Worm (Caenorhabditis elegans) whole organism, L2 larva: Measurements from ENCODE around the gene R151.1.
A peak's percentile ranks its signal among the peaks of the same experiment; 100 is the strongest.

Source experiments
- C34F6.9 ChIP-seq: fragments of 150-350 bp; optimal IDR thresholded peaks from 2 replicates; lab custom pipeline; 2014; ENCODE audit warnings: missing biosample characterization, missing genetic modification characterization
- F13H6.1 ChIP-seq: sonication (generic microtip); optimal IDR thresholded peaks from 2 replicates; lab custom pipeline; 2016; ENCODE audit warnings: missing genetic modification characterization, missing compliant biosample characterization
- R02D3.7 ChIP-seq: fragments of 150-350 bp; optimal IDR thresholded peaks from 2 replicates; lab custom pipeline; 2014; ENCODE audit warnings: missing biosample characterization, missing genetic modification characterization
- Y55F3AM.14 ChIP-seq: fragments of 200-800 bp; sonication (Bioruptor generic); optimal IDR thresholded peaks from 2 replicates; lab custom pipeline; 2018; ENCODE audit warnings: mild to moderate bottlenecking, missing genetic modification characterization, missing compliant biosample characterization
- ZK546.5 ChIP-seq: sonication (generic microtip); optimal IDR thresholded peaks from 2 replicates; lab custom pipeline; 2017; ENCODE audit warnings: missing biosample characterization, missing genetic modification characterization
- ama-1 ChIP-seq: fragments of 150-350 bp; optimal IDR thresholded peaks from 2 replicates; lab custom pipeline; 2018; ENCODE audit warnings: inconsistent platforms
- crh-2 ChIP-seq: sonication (generic microtip); optimal IDR thresholded peaks from 2 replicates; lab custom pipeline; 2017; ENCODE audit warnings: missing biosample characterization, missing genetic modification characterization
- fos-1 ChIP-seq: fragments of 150-350 bp; optimal IDR thresholded peaks from 2 replicates; lab custom pipeline; 2014; ENCODE audit warnings: missing biosample characterization, missing genetic modification characterization
- gmeb-1 ChIP-seq: fragments of 150-350 bp; optimal IDR thresholded peaks from 2 replicates; lab custom pipeline; 2014; ENCODE audit warnings: missing biosample characterization, missing genetic modification characterization
- lin-13 ChIP-seq: fragments of 150-350 bp; optimal IDR thresholded peaks from 2 replicates; lab custom pipeline; 2014; ENCODE audit warnings: missing biosample characterization, missing genetic modification reagents, missing genetic modification characterization
- lin-39 ChIP-seq: fragments of 150-350 bp; optimal IDR thresholded peaks from 2 replicates; lab custom pipeline; 2014; ENCODE audit warnings: missing biosample characterization, missing genetic modification reagents, missing genetic modification characterization
- lsy-2 ChIP-seq, 2 experiments: fragments of 150-350 bp in 1 of 2; sonication (generic microtip) in 1 of 2; optimal IDR thresholded peaks; 2 replicates each; lab custom pipeline; 2014 to 2017; ENCODE audit warnings: missing biosample characterization in 2 of 2, missing genetic modification characterization in 2 of 2
- mab-5 ChIP-seq: fragments of 150-350 bp; optimal IDR thresholded peaks from 2 replicates; lab custom pipeline; 2014; ENCODE audit warnings: missing biosample characterization, missing genetic modification characterization
- mbf-1 ChIP-seq: sonication (generic microtip); optimal IDR thresholded peaks from 2 replicates; lab custom pipeline; 2017; ENCODE audit warnings: missing biosample characterization, missing genetic modification characterization
- nhr-129 ChIP-seq: fragments of 150-350 bp; optimal IDR thresholded peaks from 2 replicates; lab custom pipeline; 2014; ENCODE audit warnings: missing biosample characterization, missing genetic modification characterization
- nhr-21 ChIP-seq: fragments of 150-350 bp; optimal IDR thresholded peaks from 2 replicates; lab custom pipeline; 2014; ENCODE audit warnings: missing biosample characterization, missing genetic modification characterization
- nhr-23 ChIP-seq: fragments of 150-350 bp; optimal IDR thresholded peaks from 2 replicates; lab custom pipeline; 2014; ENCODE audit warnings: missing biosample characterization, missing genetic modification reagents, missing genetic modification characterization
- nhr-237 ChIP-seq: fragments of 150-350 bp; optimal IDR thresholded peaks from 2 replicates; lab custom pipeline; 2014; ENCODE audit warnings: missing biosample characterization, missing genetic modification characterization
- nhr-25 ChIP-seq: fragments of 150-350 bp; sonication (generic microtip); optimal IDR thresholded peaks from 3 replicates; lab custom pipeline; 2014; ENCODE audit warnings: missing biosample characterization, missing genetic modification characterization
- peb-1 ChIP-seq: fragments of 150-350 bp; optimal IDR thresholded peaks from 2 replicates; lab custom pipeline; 2014; ENCODE audit warnings: missing biosample characterization, missing genetic modification characterization
- sem-4 ChIP-seq: fragments of 150-350 bp; optimal IDR thresholded peaks from 2 replicates; lab custom pipeline; 2014; ENCODE audit warnings: missing biosample characterization, missing genetic modification reagents, missing genetic modification characterization
- skn-1 ChIP-seq: sonication (generic microtip); optimal IDR thresholded peaks from 2 replicates; lab custom pipeline; 2017; ENCODE audit warnings: missing biosample characterization, missing genetic modification characterization
- sma-3 ChIP-seq: sonication (generic microtip); optimal IDR thresholded peaks from 2 replicates; lab custom pipeline; 2016; ENCODE audit warnings: missing genetic modification reagents, missing genetic modification characterization, missing compliant biosample characterization
- sma-9 ChIP-seq, 2 experiments: fragments of 150-350 bp in 1 of 2; sonication (generic microtip) in 1 of 2; optimal IDR thresholded peaks; 2 replicates each; lab custom pipeline; 2014 to 2016; ENCODE audit warnings: missing genetic modification characterization in 2 of 2, mild to moderate bottlenecking in 1 of 2, missing biosample characterization in 1 of 2, missing compliant biosample characterization in 1 of 2, missing genetic modification reagents in 1 of 2, moderate library complexity in 1 of 2
- snpc-4 ChIP-seq: fragments of 150-350 bp; optimal IDR thresholded peaks from 2 replicates; lab custom pipeline; 2014; ENCODE audit warnings: missing biosample characterization, missing genetic modification characterization
- unc-39 ChIP-seq: fragments of 150-350 bp; optimal IDR thresholded peaks from 2 replicates; lab custom pipeline; 2014; ENCODE audit warnings: missing biosample characterization, missing genetic modification characterization
- unc-55 ChIP-seq: fragments of 150-350 bp; sonication (generic microtip); optimal IDR thresholded peaks from 3 replicates; lab custom pipeline; 2014; ENCODE audit warnings: missing biosample characterization, missing genetic modification reagents, missing genetic modification characterization
- zag-1 ChIP-seq: fragments of 150-350 bp; optimal IDR thresholded peaks from 2 replicates; lab custom pipeline; 2014; ENCODE audit warnings: missing biosample characterization, missing genetic modification characterization
- ztf-1 ChIP-seq: fragments of 200-800 bp; sonication (Bioruptor generic); conservative IDR thresholded peaks from 2 replicates; pipeline ENCODE4 v1.3.6; 2022; ENCODE audit warnings: missing genetic modification characterization, missing compliant biosample characterization
- ztf-4 ChIP-seq: fragments of 150-350 bp; optimal IDR thresholded peaks from 2 replicates; lab custom pipeline; 2014; ENCODE audit warnings: missing biosample characterization, missing genetic modification characterization

Gene R151.1

DNA sequence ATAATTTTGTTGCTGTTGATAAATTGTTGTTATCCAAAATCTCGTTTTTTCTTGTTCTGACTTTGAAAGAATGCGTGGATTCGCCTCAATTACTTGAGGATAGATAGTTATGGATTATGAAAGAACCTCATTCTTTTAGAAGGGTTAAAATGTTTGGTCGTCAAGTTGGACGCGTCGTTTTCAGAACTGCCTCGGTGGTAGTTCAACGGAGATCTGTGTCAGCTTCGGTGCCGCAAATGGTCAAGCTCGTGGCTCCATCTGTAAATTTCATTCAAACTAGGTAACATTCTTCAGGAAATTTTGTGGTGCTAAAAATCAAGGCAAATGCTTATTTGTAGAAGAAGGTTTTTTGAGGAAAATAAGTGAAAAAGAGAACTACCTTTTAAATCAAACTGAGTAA, 35.7 kb upstream of the R151.1 start, which contains the start of gene ndab-2:
Gene ndab-2, plus strand, starts transcription at position 140 of the 400 bp plus-strand sequence.
- TF ChIP-seq sma-3 (no peak), ztf-4 (peak; percentile 12)
- TF ChIP-seq, all 48 proteins: peak for 1

DNA sequence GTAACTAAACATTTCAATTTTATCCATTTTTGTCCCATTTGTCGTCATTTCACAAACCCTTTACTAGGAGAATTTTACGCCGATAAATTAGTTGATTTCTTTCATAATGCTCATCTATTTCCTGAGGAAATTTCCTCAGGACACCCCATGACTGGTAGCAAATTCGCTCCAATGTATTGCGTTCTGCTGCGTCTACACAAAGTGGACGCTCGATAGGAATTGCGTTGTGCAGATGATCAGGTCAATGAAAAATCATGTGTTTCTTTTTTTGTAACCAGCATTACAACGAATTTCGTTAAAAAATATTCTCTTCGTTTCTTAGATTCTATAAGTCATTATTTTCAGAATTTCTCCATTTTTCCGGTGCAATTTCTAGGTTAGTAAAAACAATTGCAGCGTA, 34.5 kb upstream of the R151.1 start, which contains the start of gene epg-4:
Gene epg-4, plus strand, starts transcription at position 346 of the 400 bp plus-strand sequence.
- TF ChIP-seq mab-5 (tag; lab: Kevin White, UChicago) (no peak), lsy-2 (tag; optimal IDR thresholded peaks at IDR 0.05; lab: Kevin White, UChicago) (peak in 1 of 2 experiments; percentile 57), C34F6.9 (tag; lab: Kevin White, UChicago) (peak; percentile 76), nhr-25 (tag; lab: Kevin White, UChicago) (no peak), fos-1 (peak; percentile 48), crh-2 (peak; percentile 21), lin-39 (tag; lab: Kevin White, UChicago) (no peak), unc-55 (GFP tag; lab: Kevin White, UChicago) (peak; percentile 57), nhr-129 (tag; lab: Kevin White, UChicago) (peak; percentile 78)

DNA sequence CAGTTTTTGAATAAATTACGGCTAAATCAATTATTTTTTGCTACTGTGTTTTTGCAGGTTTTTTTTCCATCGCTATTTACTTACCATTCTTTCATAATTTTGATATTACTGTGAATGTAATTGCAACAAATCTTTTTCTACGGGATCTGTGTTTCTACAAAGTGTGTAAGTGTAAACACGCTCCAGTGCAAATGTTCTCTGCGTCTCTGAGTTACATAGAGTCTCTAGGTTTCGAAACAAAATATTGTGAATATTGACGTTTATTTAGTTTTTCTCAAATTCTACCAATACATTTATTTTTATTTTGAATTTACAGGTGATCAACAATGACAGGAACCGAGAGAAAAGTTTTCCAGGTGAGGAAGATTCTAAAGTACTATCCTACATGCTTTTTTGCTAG, 32.3 kb upstream of the R151.1 start, which contains the start of gene yju-2:
Gene yju-2, plus strand, starts transcription at position 315 of the 400 bp plus-strand sequence.
- TF ChIP-seq unc-39 (tag; lab: Kevin White, UChicago), result no peak
- TF ChIP-seq ztf-4, result peak; percentile 36
- TF ChIP-seq snpc-4 (tag; lab: Kevin White, UChicago), result no peak
- peak; percentile 49 for TF ChIP-seq sma-9 (GFP tag; optimal IDR thresholded peaks at IDR 0.05; lab: Kevin White, UChicago)
- no peak for TF ChIP-seq sma-9 (tag; optimal IDR thresholded peaks at IDR 0.05; lab: Kevin White, UChicago)
- peak; percentile 32 for TF ChIP-seq fos-1
- no peak for TF ChIP-seq peb-1
- peak; percentile 34 for TF ChIP-seq sma-3
- peak; percentile 15 for TF ChIP-seq skn-1 (tag; lab: Kevin White, UChicago)
- peak; percentile 59 for TF ChIP-seq gmeb-1 (tag; lab: Kevin White, UChicago)
- TF ChIP-seq sem-4 (tag; lab: Kevin White, UChicago), result peak; percentile 47
- no peak for TF ChIP-seq zag-1 (tag; lab: Kevin White, UChicago)
- peak; percentile 87 for TF ChIP-seq unc-55 (GFP tag; lab: Kevin White, UChicago)
- TF ChIP-seq ama-1 (lab: Kevin White, UChicago), result peak; percentile 15
- TF ChIP-seq lsy-2 (tag; optimal IDR thresholded peaks at IDR 0.05; lab: Kevin White, UChicago), result peak; percentile 29 to 82
- TF ChIP-seq lin-39 (tag; lab: Kevin White, UChicago), result no peak
- TF ChIP-seq nhr-129 (tag; lab: Kevin White, UChicago), result peak; percentile 82
- TF ChIP-seq nhr-21 (tag; lab: Kevin White, UChicago), result peak; percentile 32
- no peak for TF ChIP-seq nhr-237 (tag; lab: Kevin White, UChicago)
- peak; percentile 35 for TF ChIP-seq F13H6.1 (tag; lab: Kevin White, UChicago)
- TF ChIP-seq crh-2, result peak; percentile 67
- peak; percentile 92 for TF ChIP-seq C34F6.9 (tag; lab: Kevin White, UChicago)
- peak; percentile 54 for TF ChIP-seq nhr-25 (tag; lab: Kevin White, UChicago)
- TF ChIP-seq R02D3.7 (tag; lab: Kevin White, UChicago), result no peak
- TF ChIP-seq lin-13 (GFP tag; lab: Kevin White, UChicago), result peak; percentile 36
- no peak for TF ChIP-seq Y55F3AM.14 (GFP tag; lab: Kevin White, UChicago)
- no peak for TF ChIP-seq mbf-1 (tag; lab: Kevin White, UChicago)

DNA sequence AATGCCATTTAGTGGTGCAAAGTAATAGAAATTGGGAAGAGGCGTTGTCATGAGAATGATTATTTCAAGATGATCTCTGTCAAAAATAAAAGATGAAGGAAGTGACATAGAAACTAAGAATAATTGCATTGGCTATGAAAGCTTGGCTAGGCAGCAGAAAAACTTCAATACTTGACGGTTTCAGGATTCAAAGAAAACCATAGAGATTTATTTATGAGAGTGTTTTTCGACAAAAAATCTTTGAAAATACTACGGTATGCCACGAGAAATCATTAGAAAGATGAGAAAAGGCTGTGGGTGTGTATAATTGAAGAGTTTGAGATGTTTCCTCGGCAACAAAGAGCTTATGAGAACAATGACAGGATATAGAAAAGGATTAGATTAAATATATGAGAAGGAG, 30.9 kb upstream of the R151.1 start, which contains the start of gene F37C12.14:
Gene F37C12.14, minus strand, starts transcription at position 101 of the 400 bp plus-strand sequence.
- TF ChIP-seq lsy-2 (tag; optimal IDR thresholded peaks at IDR 0.05; lab: Kevin White, UChicago) (no peak), C34F6.9 (tag; lab: Kevin White, UChicago) (no peak), peb-1 (no peak), nhr-21 (tag; lab: Kevin White, UChicago) (no peak), lin-13 (GFP tag; lab: Kevin White, UChicago) (no peak), zag-1 (tag; lab: Kevin White, UChicago) (no peak)

DNA sequence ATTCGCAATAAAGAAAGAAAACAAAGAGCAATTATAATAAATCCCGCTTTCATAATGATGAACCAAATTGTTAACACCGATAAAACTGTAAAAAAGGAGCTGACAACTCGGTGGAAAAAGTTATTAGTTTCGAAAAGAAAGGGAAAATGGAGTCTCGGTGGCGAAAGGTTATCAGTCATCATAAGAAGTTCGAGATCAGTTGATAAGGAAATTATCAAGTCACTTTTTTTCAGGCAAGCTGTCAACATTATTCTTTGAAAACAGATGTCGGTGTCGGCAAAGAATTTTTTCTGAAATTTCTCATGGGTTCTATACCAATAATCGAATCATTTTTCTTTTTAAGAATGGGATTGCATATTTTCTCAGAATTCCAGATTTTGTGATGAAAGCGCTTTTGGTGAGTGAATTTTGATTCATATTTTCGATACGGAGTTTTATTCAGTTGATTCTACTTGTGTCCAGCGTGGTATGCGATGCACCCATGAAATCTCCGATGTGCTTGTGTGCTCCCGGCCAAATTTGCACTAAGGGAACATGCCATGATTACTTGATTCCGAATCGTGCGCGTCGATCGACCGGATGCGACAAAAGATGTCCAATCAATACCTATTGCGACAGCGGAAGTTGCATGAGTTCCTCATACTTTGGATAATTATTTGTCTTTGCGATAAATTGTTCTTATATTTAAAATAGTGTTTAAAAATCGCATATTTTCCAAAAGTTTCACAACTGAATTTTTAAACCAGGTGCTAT, 27.9 kb upstream of the R151.1 start, which contains the start of the genes F37C12.21 and F37C12.10:
Gene F37C12.21, plus strand, starts transcription at position 58 of the 753 bp plus-strand sequence.
Gene F37C12.10, minus strand, starts transcription at position 85 of the 753 bp plus-strand sequence.
- TF ChIP-seq snpc-4 (tag; lab: Kevin White, UChicago) (no peak), fos-1 (peak; percentile 59), lsy-2 (tag; optimal IDR thresholded peaks at IDR 0.05; lab: Kevin White, UChicago) (no peak), ztf-1 (no peak), nhr-23 (tag; lab: Kevin White, UChicago) (no peak), ZK546.5 (tag; lab: Kevin White, UChicago) (no peak), nhr-237 (tag; lab: Kevin White, UChicago) (no peak), R02D3.7 (tag; lab: Kevin White, UChicago) (no peak)
